Fruit fly (Drosophila melanogaster) Kc167 (cell line): Measurements from ENCODE around the gene mei-P22.

Experiments
- Myc ChIP-seq: fragments of >200 bp; optimal IDR thresholded peaks from 2 replicates; lab custom pipeline; 2017; ENCODE audit warnings: missing external identifiers
- h ChIP-seq: fragments of >200 bp; optimal IDR thresholded peaks from 3 replicates; lab custom pipeline; 2018; ENCODE audit warnings: missing external identifiers
- insv ChIP-seq: fragments of >200 bp; optimal IDR thresholded peaks from 3 replicates; lab custom pipeline; 2018; ENCODE audit warnings: missing external identifiers

DNA sequence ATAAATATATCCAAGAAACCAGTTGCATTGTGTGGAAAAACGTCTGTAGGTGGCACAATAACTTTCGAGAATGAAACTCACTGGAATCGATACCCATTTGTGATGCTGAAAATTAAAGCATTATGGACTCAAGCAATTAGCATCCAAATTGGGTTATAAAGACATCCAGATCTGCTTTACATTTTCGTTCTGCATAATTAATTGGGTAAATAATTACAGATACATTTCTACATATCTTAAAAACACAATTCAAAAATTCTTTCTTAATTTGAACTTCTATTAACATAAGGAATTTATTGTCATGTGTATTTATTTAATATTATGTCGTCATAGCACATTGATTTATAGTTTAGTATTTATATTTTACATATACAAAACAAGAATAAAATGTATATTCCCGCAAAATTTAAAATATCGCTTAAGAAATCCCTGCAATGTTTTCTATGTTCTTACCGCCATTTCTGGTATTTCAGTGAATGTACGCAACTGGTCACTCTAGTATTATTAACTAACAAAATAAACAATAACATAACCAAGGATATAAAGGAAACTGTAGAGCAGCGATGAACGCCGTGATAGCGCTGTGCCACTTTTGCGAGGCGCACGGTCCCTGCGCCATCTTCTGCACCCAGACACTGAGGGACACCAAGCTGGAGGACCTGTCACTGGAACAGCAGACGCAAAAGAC, 6.0 kb upstream of the mei-P22 start, which contains the start of the genes CG14829 and BHD:
- TF ChIP-seq Myc (no peak), insv (lab: Kevin White, UChicago) (no peak), h (lab: Kevin White, UChicago) (no peak)
